Worm (Caenorhabditis elegans) whole organism, L3 larva: ENCODE data around the gene F58F12.3.

Experiments used
- R02D3.7 ChIP-seq: fragments of 150-350 bp; optimal IDR thresholded peaks from 2 replicates; lab custom pipeline; 2014; ENCODE audit warnings: missing biosample characterization, missing genetic modification characterization
- ZK546.5 ChIP-seq: sonication (generic microtip); optimal IDR thresholded peaks from 2 replicates; lab custom pipeline; 2017; ENCODE audit warnings: missing biosample characterization, missing genetic modification characterization
- aly-2 ChIP-seq: fragments of 150-350 bp; optimal IDR thresholded peaks from 2 replicates; lab custom pipeline; 2014; ENCODE audit warnings: missing biosample characterization, missing genetic modification characterization
- ama-1 ChIP-seq: fragments of 150-350 bp; optimal IDR thresholded peaks from 2 replicates; lab custom pipeline; 2018
- ceh-16 ChIP-seq: sonication (generic microtip); optimal IDR thresholded peaks from 2 replicates; lab custom pipeline; 2017; ENCODE audit warnings: missing biosample characterization, missing genetic modification characterization
- ceh-28 ChIP-seq: fragments of 150-350 bp; optimal IDR thresholded peaks from 2 replicates; lab custom pipeline; 2014; ENCODE audit warnings: missing biosample characterization, missing genetic modification reagents, missing genetic modification characterization
- ceh-9 ChIP-seq: sonication (generic microtip); optimal IDR thresholded peaks from 2 replicates; lab custom pipeline; 2018; ENCODE audit warnings: missing biosample characterization, missing genetic modification characterization
- daf-12 ChIP-seq: fragments of 150-350 bp; optimal IDR thresholded peaks from 2 replicates; lab custom pipeline; 2014; ENCODE audit warnings: missing biosample characterization, missing genetic modification reagents, missing genetic modification characterization
- egl-27 ChIP-seq: sonication (generic microtip); optimal IDR thresholded peaks from 4 replicates; lab custom pipeline; 2017; ENCODE audit warnings: missing biosample characterization, missing genetic modification reagents, missing genetic modification characterization
- egl-5 ChIP-seq: fragments of 150-350 bp; optimal IDR thresholded peaks from 2 replicates; lab custom pipeline; 2017; ENCODE audit warnings: missing biosample characterization, missing genetic modification reagents, missing genetic modification characterization, inconsistent platforms
- elt-1 ChIP-seq: fragments of 150-350 bp; optimal IDR thresholded peaks from 2 replicates; lab custom pipeline; 2014; ENCODE audit warnings: missing biosample characterization, missing genetic modification characterization
- elt-2 ChIP-seq: sonication (generic microtip); optimal IDR thresholded peaks from 2 replicates; lab custom pipeline; 2016; ENCODE audit warnings: missing genetic modification reagents, mild to moderate bottlenecking, missing genetic modification characterization, missing compliant biosample characterization
- elt-3 ChIP-seq, 3 experiments: fragments of 150-350 bp in 1 of 3; sonication (generic microtip) in 2 of 3; optimal IDR thresholded peaks; 2 replicates in 2 of 3; 4 replicates in 1 of 3; lab custom pipeline; 2014 to 2017; ENCODE audit warnings: missing biosample characterization in 3 of 3, missing genetic modification characterization in 3 of 3
- eor-1 ChIP-seq, 2 experiments: fragments of 150-350 bp; optimal IDR thresholded peaks; 2 replicates each; lab custom pipeline; 2014 to 2018; ENCODE audit warnings: missing biosample characterization in 2 of 2, missing genetic modification characterization in 2 of 2
- fkh-2 ChIP-seq: fragments of 150-350 bp; optimal IDR thresholded peaks from 2 replicates; lab custom pipeline; 2014; ENCODE audit warnings: missing biosample characterization, missing genetic modification reagents, missing genetic modification characterization
- fos-1 ChIP-seq: fragments of 150-350 bp; optimal IDR thresholded peaks from 2 replicates; lab custom pipeline; 2014; ENCODE audit warnings: missing biosample characterization, missing genetic modification characterization
- hmg-11 ChIP-seq: sonication (generic microtip); optimal IDR thresholded peaks from 2 replicates; lab custom pipeline; 2016; ENCODE audit warnings: missing genetic modification characterization, missing compliant biosample characterization
- lin-15B ChIP-seq: fragments of 150-350 bp; optimal IDR thresholded peaks from 2 replicates; lab custom pipeline; 2014; ENCODE audit warnings: missing biosample characterization, missing genetic modification characterization
- lin-39 ChIP-seq: fragments of 150-350 bp; optimal IDR thresholded peaks from 2 replicates; lab custom pipeline; 2018; ENCODE audit warnings: missing biosample characterization, missing genetic modification reagents, missing genetic modification characterization
- lsy-12 ChIP-seq: sonication (generic microtip); optimal IDR thresholded peaks from 2 replicates; lab custom pipeline; 2016; ENCODE audit warnings: mild to moderate bottlenecking, missing genetic modification characterization, missing compliant biosample characterization
- mdl-1 ChIP-seq: fragments of 150-350 bp; optimal IDR thresholded peaks from 2 replicates; lab custom pipeline; 2014; ENCODE audit warnings: missing biosample characterization, missing genetic modification characterization
- mml-1 ChIP-seq: fragments of 150-350 bp; sonication (generic microtip); optimal IDR thresholded peaks from 3 replicates; lab custom pipeline; 2014; ENCODE audit warnings: missing biosample characterization, missing genetic modification characterization
- nfya-1 ChIP-seq: sonication (generic microtip); optimal IDR thresholded peaks from 2 replicates; lab custom pipeline; 2017; ENCODE audit warnings: missing genetic modification characterization, mild to moderate bottlenecking, missing compliant biosample characterization, antibody characterized with exemption, moderate library complexity; ENCODE audit not compliant: insufficient read depth
- nhr-12 ChIP-seq: fragments of 150-350 bp; optimal IDR thresholded peaks from 2 replicates; lab custom pipeline; 2014; ENCODE audit warnings: missing biosample characterization, missing genetic modification characterization
- nhr-23 ChIP-seq: fragments of 150-350 bp; optimal IDR thresholded peaks from 2 replicates; lab custom pipeline; 2014; ENCODE audit warnings: missing biosample characterization, missing genetic modification reagents, missing genetic modification characterization
- nhr-237 ChIP-seq: fragments of 150-350 bp; optimal IDR thresholded peaks from 2 replicates; lab custom pipeline; 2014; ENCODE audit warnings: missing biosample characterization, missing genetic modification characterization
- nhr-28 ChIP-seq: fragments of 150-350 bp; optimal IDR thresholded peaks from 2 replicates; lab custom pipeline; 2014; ENCODE audit warnings: missing biosample characterization, missing genetic modification characterization
- nhr-43 ChIP-seq: sonication (generic microtip); optimal IDR thresholded peaks from 2 replicates; lab custom pipeline; 2016; ENCODE audit warnings: mild to moderate bottlenecking, missing genetic modification characterization, missing compliant biosample characterization; ENCODE audit not compliant: poor library complexity, severe bottlenecking
- nhr-67 ChIP-seq: fragments of 150-350 bp; optimal IDR thresholded peaks from 2 replicates; lab custom pipeline; 2014; ENCODE audit warnings: missing biosample characterization, missing genetic modification characterization
- nhr-76 ChIP-seq: fragments of 150-350 bp; sonication (generic microtip); optimal IDR thresholded peaks from 5 replicates; lab custom pipeline; 2014; ENCODE audit warnings: missing biosample characterization, missing genetic modification characterization
- nhr-77 ChIP-seq: fragments of 150-350 bp; optimal IDR thresholded peaks from 2 replicates; lab custom pipeline; 2014; ENCODE audit warnings: missing biosample characterization, missing genetic modification characterization
- pha-4 ChIP-seq: fragments of 150-350 bp; optimal IDR thresholded peaks from 2 replicates; lab custom pipeline; 2014; ENCODE audit warnings: missing biosample characterization, missing genetic modification reagents, missing genetic modification characterization
- pqm-1 ChIP-seq: fragments of 150-350 bp; optimal IDR thresholded peaks from 2 replicates; lab custom pipeline; 2017; ENCODE audit warnings: missing biosample characterization, missing genetic modification characterization, inconsistent platforms
- sea-2 ChIP-seq: fragments of 150-350 bp; sonication (generic microtip); optimal IDR thresholded peaks from 4 replicates; lab custom pipeline; 2014; ENCODE audit warnings: missing biosample characterization, missing genetic modification reagents, missing genetic modification characterization
- skn-1 ChIP-seq: fragments of 150-350 bp; optimal IDR thresholded peaks from 2 replicates; lab custom pipeline; 2014; ENCODE audit warnings: missing biosample characterization, missing genetic modification characterization
- snpc-4 ChIP-seq: fragments of 150-350 bp; optimal IDR thresholded peaks from 2 replicates; lab custom pipeline; 2014; ENCODE audit warnings: missing biosample characterization, missing genetic modification characterization
- tbx-2 ChIP-seq: sonication (generic microtip); optimal IDR thresholded peaks from 2 replicates; lab custom pipeline; 2016; ENCODE audit warnings: mild to moderate bottlenecking, missing genetic modification characterization, missing compliant biosample characterization
- unc-39 ChIP-seq: sonication (generic microtip); optimal IDR thresholded peaks from 4 replicates; lab custom pipeline; 2017; ENCODE audit warnings: missing biosample characterization, missing genetic modification characterization
- unc-62 ChIP-seq: fragments of 150-350 bp; sonication (generic microtip); optimal IDR thresholded peaks from 4 replicates; lab custom pipeline; 2014; ENCODE audit warnings: missing biosample characterization, missing genetic modification reagents, missing genetic modification characterization
- zag-1 ChIP-seq: fragments of 150-350 bp; optimal IDR thresholded peaks from 2 replicates; lab custom pipeline; 2014; ENCODE audit warnings: missing biosample characterization, missing genetic modification characterization
- ztf-4 ChIP-seq: fragments of 150-350 bp; optimal IDR thresholded peaks from 2 replicates; lab custom pipeline; 2014; ENCODE audit warnings: missing biosample characterization, missing genetic modification characterization

Gene F58F12.3

DNA sequence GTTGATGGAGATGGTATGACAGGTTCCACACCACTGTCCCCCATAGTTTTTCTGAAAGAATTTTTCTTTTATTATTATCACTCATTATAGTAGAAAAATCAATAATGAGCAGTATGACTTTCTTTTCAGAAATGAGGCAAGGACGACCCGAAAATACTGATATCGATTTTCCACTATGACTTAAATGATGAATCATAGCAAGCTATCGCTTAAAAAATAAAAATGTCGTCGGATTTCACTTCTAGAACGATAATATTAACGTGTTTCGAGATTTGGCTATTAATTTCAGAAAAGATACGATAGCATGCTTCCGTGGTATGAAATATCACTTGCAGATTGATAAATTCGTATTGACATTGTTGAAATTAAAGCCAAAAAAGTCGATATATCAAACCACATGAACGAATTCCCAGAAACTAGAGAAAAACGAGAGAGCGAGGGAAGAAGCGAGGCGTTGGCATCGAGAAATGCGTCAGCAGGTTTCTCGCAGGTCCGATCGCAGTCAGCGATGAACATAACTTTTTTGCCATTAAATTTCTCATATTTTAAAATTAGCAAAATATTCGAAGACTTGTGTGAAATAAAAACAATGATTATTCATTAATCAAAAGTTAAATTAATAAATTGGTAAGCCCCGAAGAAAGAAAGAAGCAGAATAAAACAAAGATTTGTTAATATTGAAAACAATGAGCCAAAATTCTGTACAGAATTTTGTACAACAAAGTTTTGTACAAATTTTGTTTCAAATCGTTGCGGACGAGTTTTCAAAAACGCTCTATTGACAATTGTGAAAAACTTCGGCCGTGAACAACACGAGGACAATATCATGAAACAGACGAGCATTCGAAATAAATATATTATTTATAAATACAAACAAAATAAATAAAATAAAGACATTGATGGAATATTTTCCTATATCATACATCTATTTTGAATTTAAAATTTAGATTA, 35.4 kb downstream of the F58F12.3 start, which contains the start of gene C32D5.11 (continued):
- peak; percentile 84 for TF ChIP-seq lin-39
- peak; percentile 74 for TF ChIP-seq lsy-12 (tag; lab: Kevin White, UChicago)
- peak; percentile 27 for TF ChIP-seq tbx-2 (tag; lab: Kevin White, UChicago)
- TF ChIP-seq nhr-23 (tag; lab: Kevin White, UChicago): peak; percentile 79
- no peak for TF ChIP-seq ZK546.5 (tag; lab: Kevin White, UChicago)
- peak; percentile 78 for TF ChIP-seq nfya-1 (tag; lab: Kevin White, UChicago)
- TF ChIP-seq skn-1 (tag; lab: Kevin White, UChicago): peak; percentile 35
- TF ChIP-seq nhr-12 (tag; lab: Kevin White, UChicago): no peak
- peak; percentile 78 for TF ChIP-seq lin-15B (tag; lab: Kevin White, UChicago)
- TF ChIP-seq ceh-28 (tag; lab: Kevin White, UChicago): peak; percentile 11
- no peak for TF ChIP-seq R02D3.7
- peak; percentile 36 for TF ChIP-seq nhr-43 (tag; lab: Kevin White, UChicago)
- no peak for TF ChIP-seq nhr-76 (tag; lab: Kevin White, UChicago)
- TF ChIP-seq elt-1 (tag; lab: Kevin White, UChicago): peak; percentile 49
- TF ChIP-seq mml-1: no peak
- TF ChIP-seq elt-2: peak; percentile 35
- TF ChIP-seq ceh-9: no peak
- TF ChIP-seq nhr-237: no peak
- no peak for TF ChIP-seq fos-1 (tag; lab: Kevin White, UChicago)
- no peak for TF ChIP-seq nhr-67 (tag; lab: Kevin White, UChicago)
- TF ChIP-seq ama-1 (lab: Kevin White, UChicago): no peak
- no peak for TF ChIP-seq ztf-4 (tag; lab: Kevin White, UChicago)
- TF ChIP-seq aly-2 (tag; lab: Kevin White, UChicago): no peak
- TF ChIP-seq, all 47 proteins: peak for 17

DNA sequence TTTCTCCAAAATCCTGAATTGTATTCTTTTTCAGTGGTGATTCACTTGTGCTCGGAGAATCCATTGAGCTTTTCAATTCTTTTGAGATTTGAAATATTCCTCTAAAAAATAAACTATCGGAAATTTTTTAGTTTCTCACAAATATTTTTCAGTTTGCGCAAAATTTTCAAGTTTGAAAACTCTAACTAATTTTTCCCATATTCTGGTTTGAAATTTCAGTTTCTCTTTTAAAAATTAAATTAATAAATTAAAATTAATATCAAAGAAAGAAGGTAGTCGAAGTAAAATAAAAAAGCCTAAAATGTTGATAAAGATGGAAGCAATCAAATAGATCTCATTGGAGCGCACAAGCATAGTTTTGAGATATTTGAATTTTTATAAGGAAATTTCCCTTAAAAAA, 39.2 kb downstream of the F58F12.3 start, which contains the start of gene C32D5.10:
TSS of gene C32D5.10 (minus strand) at position 101 of the 400 bp plus-strand sequence.
- no peak for TF ChIP-seq fos-1 (tag; lab: Kevin White, UChicago)
- TF ChIP-seq nhr-23 (tag; lab: Kevin White, UChicago): peak; percentile 13

DNA sequence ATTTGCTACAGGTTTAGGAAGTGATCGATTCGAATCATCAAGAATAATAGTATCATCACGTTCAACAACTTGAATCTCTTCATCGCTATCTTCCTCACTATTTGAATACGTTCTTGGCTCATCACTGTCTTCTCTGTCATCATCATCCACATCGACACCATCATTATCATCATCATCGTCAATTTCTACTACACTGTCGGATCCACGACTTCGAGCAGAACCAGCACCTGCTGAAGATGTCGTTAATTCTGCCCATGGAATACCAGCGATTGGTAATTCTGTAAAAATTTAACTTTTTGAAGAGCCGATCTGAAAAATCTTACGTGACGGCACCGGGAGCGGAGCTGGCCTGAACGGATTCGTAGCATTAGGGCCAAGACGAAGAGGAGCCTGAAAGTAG, 41.1 kb downstream of the F58F12.3 start:
- no peak for TF ChIP-seq nhr-23 (tag; lab: Kevin White, UChicago)
- no peak for TF ChIP-seq nfya-1 (tag; lab: Kevin White, UChicago)
- TF ChIP-seq ceh-16 (tag; lab: Kevin White, UChicago): no peak
- TF ChIP-seq elt-3 (tag; optimal IDR thresholded peaks at IDR 0.05; lab: Kevin White, UChicago): no peak

DNA sequence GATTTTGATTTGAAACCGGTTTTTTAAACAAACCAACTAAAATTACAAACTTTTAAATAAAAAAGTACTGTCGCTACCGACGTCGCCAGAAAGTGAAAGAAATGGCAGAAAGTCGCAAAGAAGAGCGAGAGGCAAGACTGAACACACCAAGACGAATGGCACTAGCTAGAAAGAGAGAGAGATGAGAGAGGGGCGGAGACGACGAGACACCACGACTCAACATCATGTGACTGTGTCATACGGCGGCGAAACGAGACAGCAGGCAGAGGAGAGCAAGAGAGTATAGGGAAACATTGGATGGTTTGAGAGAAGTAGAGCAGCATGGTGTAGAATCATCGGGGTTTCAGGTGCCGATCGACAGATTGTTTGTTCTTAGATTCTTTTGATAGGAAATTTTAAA, 42.7 kb downstream of the F58F12.3 start:
- TF ChIP-seq mdl-1 (peak; percentile 66), lin-39 (peak; percentile 92), aly-2 (tag; lab: Kevin White, UChicago) (no peak), egl-5 (tag; lab: Kevin White, UChicago) (peak; percentile 79), R02D3.7 (peak; percentile 55), nhr-12 (tag; lab: Kevin White, UChicago) (no peak), mml-1 (no peak), snpc-4 (tag; lab: Kevin White, UChicago) (no peak), ceh-28 (tag; lab: Kevin White, UChicago) (peak; percentile 74), nhr-23 (tag; lab: Kevin White, UChicago) (peak; percentile 93), ZK546.5 (tag; lab: Kevin White, UChicago) (no peak), pha-4 (tag; lab: Kevin White, UChicago) (peak; percentile 94), pqm-1 (tag; lab: Kevin White, UChicago) (peak; percentile 75), nhr-28 (tag; lab: Kevin White, UChicago) (no peak), fos-1 (tag; lab: Kevin White, UChicago) (no peak), ztf-4 (tag; lab: Kevin White, UChicago) (no peak), tbx-2 (tag; lab: Kevin White, UChicago) (peak; percentile 62), unc-39 (tag; lab: Kevin White, UChicago) (no peak), nhr-67 (tag; lab: Kevin White, UChicago) (no peak), sea-2 (GFP tag; lab: Kevin White, UChicago) (no peak), ceh-9 (no peak), nfya-1 (tag; lab: Kevin White, UChicago) (peak; percentile 94), unc-62 (GFP tag; lab: Kevin White, UChicago) (peak; percentile 71), zag-1 (tag; lab: Kevin White, UChicago) (no peak), hmg-11 (tag; lab: Kevin White, UChicago) (peak; percentile 94), elt-1 (tag; lab: Kevin White, UChicago) (peak; percentile 74), eor-1 (tag; optimal IDR thresholded peaks at IDR 0.05; lab: Kevin White, UChicago) (no peak), ama-1 (lab: Kevin White, UChicago) (peak; percentile 98), daf-12 (tag; lab: Kevin White, UChicago) (no peak), nhr-76 (tag; lab: Kevin White, UChicago) (no peak), nhr-237 (no peak), fkh-2 (tag; lab: Kevin White, UChicago) (no peak), nhr-43 (tag; lab: Kevin White, UChicago) (peak; percentile 85), nhr-77 (tag; lab: Kevin White, UChicago) (peak; percentile 18), egl-27 (tag; lab: Kevin White, UChicago) (peak; percentile 50), ceh-16 (tag; lab: Kevin White, UChicago) (no peak)
